Worm (Caenorhabditis elegans) whole organism, L4 larva: ENCODE results near the gene irld-24.

Experiments used
- F37D6.2 ChIP-seq: sonication (generic microtip); optimal IDR thresholded peaks from 2 replicates; lab custom pipeline; 2016; ENCODE audit warnings: mild to moderate bottlenecking, missing genetic modification characterization, missing compliant biosample characterization
- egl-27 ChIP-seq: sonication (generic microtip); optimal IDR thresholded peaks from 3 replicates; lab custom pipeline; 2017; ENCODE audit warnings: missing biosample characterization, missing genetic modification reagents, missing genetic modification characterization
- hmg-1.1 ChIP-seq: fragments of 200-800 bp; sonication (Bioruptor generic); IDR thresholded peaks from 2 replicates; pipeline ENCODE4 v1.3.6; 2022; ENCODE audit warnings: missing genetic modification reagents, missing genetic modification characterization, missing compliant biosample characterization
- lin-39 ChIP-seq: fragments of 150-350 bp; optimal IDR thresholded peaks from 2 replicates; lab custom pipeline; 2014; ENCODE audit warnings: missing biosample characterization, missing genetic modification reagents, missing genetic modification characterization
- spr-3 ChIP-seq: fragments of 200-800 bp; sonication (Bioruptor generic); optimal IDR thresholded peaks from 2 replicates; lab custom pipeline; 2018; ENCODE audit warnings: mild to moderate bottlenecking, missing genetic modification characterization, missing compliant biosample characterization
- unc-39 ChIP-seq: sonication (generic microtip); optimal IDR thresholded peaks from 2 replicates; lab custom pipeline; 2017; ENCODE audit warnings: missing biosample characterization, missing genetic modification characterization
- unc-62 ChIP-seq, 3 experiments: fragments of 150-350 bp in 1 of 3; sonication (generic microtip); optimal IDR thresholded peaks in 2 of 3; peaks in 1 of 3; 1 replicate in 1 of 3; 2 replicates in 2 of 3; lab custom pipeline; 2014 to 2017; ENCODE audit warnings: missing biosample characterization in 3 of 3, missing genetic modification characterization in 3 of 3, missing genetic modification reagents in 3 of 3, missing genotype in 1 of 3
- ztf-11 ChIP-seq: fragments of 150-350 bp; optimal IDR thresholded peaks from 2 replicates; lab custom pipeline; 2014; ENCODE audit warnings: missing biosample characterization, missing genetic modification characterization

ce11 chrX:14000198-14000748 is 13.9 kb downstream of the irld-24 start:
- TF ChIP-seq unc-39 (tag; lab: Kevin White, UChicago) (no peak), egl-27 (tag; lab: Kevin White, UChicago) (no peak), lin-39 (tag; lab: Kevin White, UChicago) (no peak), ztf-11 (no peak), F37D6.2 (tag; lab: Kevin White, UChicago) (no peak), unc-62 (GFP tag; optimal IDR thresholded peaks at IDR 0.05 in 1 of 2; lab: Kevin White, UChicago) (no peak), unc-62 (tag; optimal IDR thresholded peaks at IDR 0.05; lab: Kevin White, UChicago) (no peak), spr-3 (GFP tag; lab: Kevin White, UChicago) (no peak), hmg-1.1 (no peak)
